Worm (Caenorhabditis elegans): ENCODE measurements around the gene sumv-1.

DNA sequence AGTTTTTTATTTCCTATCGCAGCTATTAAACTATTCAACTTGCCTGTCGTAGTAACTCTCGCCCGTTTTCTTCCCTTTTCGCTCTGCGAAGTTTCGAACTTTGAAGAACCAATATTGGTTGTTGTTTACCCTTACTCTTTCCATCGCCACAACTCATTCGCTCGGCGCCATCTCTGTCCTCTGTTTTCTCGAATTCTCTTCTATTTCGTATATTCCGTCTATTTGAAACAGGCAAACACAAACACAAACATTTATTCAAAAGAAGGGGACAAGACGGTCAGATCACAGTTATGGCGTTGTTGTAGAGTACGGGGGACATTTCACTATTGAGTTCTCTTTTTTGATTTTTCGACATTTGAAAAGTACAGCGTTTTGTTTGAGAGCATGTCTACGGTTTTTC lies 31.2 kb downstream of the sumv-1 start:
- TF ChIP-seq him-1 (tag; optimal IDR thresholded peaks at IDR 0.05) (no peak), dao-5 (tag; optimal IDR thresholded peaks at IDR 0.05) (no peak), W03F9.2 (tag; optimal IDR thresholded peaks at IDR 0.05) (no peak)
